Worm (Caenorhabditis elegans): ENCODE data around the gene F40H3.2.
A peak's percentile ranks its signal among the peaks of the same experiment; 100 is the strongest.

F40H3.2 gene

ce11 chrII:6165152-6165551 lies 8.3 kb upstream of the F40H3.2 start:
- TF ChIP-seq snpc-4 (tag; optimal IDR thresholded peaks at IDR 0.05) (no peak), mab-5 (tag; optimal IDR thresholded peaks at IDR 0.05) (no peak), lsy-2 (tag; optimal IDR thresholded peaks at IDR 0.05) (no peak), elt-1 (tag; optimal IDR thresholded peaks at IDR 0.05; ENCODE audit: borderline replicate concordance, insufficient read depth) (no peak), ceh-43 (GFP tag; optimal IDR thresholded peaks at IDR 0.05) (no peak), ces-1 (GFP tag; optimal IDR thresholded peaks at IDR 0.05) (peak; percentile 55), ceh-83 (GFP tag; optimal IDR thresholded peaks at IDR 0.05) (no peak)

ce11 chrII:6168714-6169113 lies 4.7 kb upstream of the F40H3.2 start:
- no peak for TF ChIP-seq ztf-11 (tag; optimal IDR thresholded peaks at IDR 0.05)

DNA sequence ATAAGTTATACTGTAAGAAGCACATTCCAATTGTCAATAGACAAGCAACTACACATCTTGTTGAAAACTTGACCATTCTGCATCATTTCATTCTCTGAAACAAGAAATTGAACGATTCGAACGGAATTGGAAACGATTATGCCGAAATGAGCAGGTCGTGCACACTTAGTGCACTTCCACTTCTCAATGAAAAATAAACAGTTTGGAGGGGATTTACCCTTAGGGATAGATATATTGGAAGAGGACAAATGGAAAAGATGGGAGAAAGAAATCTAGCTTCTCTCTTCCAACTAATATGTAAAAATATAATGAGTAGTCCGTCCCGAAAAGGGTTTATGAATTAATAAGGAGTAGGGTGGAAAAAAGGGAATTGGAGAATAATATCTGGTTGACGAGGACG lies 4.3 kb upstream of the F40H3.2 start, which contains the start of gene hst-3.1:
Gene hst-3.1 (minus strand): TSS at position 101 of the 400 bp plus-strand sequence.
- no peak for TF ChIP-seq blmp-1 (tag; optimal IDR thresholded peaks at IDR 0.05)
- no peak for TF ChIP-seq zip-8 (tag; optimal IDR thresholded peaks at IDR 0.05)

DNA sequence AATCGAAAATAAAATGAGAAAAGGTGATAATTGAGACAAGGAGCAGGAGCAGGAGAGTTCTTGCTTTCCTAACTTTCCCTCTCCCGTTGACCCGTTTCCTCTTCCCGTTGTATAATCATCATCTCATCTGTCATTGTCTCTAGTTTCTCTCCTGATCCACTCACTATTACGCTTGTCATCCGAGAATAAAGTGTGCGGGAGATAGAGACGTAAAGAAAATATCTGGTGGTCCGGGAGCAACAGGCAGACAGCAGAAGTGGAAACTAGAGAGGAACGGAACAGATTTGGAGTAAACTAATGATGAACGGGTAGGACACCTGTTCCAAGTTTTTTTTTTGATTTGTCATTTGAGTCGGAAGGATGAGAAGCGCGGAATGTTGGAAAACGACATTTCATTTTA lies 3.2 kb upstream of the F40H3.2 start:
- TF ChIP-seq snpc-4 (tag; optimal IDR thresholded peaks at IDR 0.05) (no peak), ceh-43 (GFP tag; optimal IDR thresholded peaks at IDR 0.05) (no peak), blmp-1 (tag; optimal IDR thresholded peaks at IDR 0.05) (no peak), unc-120 (tag; optimal IDR thresholded peaks at IDR 0.05; ENCODE audit: poor library complexity, severe bottlenecking) (peak; percentile 86), lin-13 (tag; optimal IDR thresholded peaks at IDR 0.05) (no peak), ceh-39 (tag; optimal IDR thresholded peaks at IDR 0.05) (no peak), hlh-1 (tag; optimal IDR thresholded peaks at IDR 0.05) (peak; percentile 95), unc-62 (GFP tag; optimal IDR thresholded peaks at IDR 0.05) (peak; percentile 92), mab-5 (tag; optimal IDR thresholded peaks at IDR 0.05) (no peak), lin-32 (GFP tag; optimal IDR thresholded peaks at IDR 0.05) (no peak), nhr-12 (tag; optimal IDR thresholded peaks at IDR 0.05) (no peak), pha-4 (tag; optimal IDR thresholded peaks at IDR 0.05) (no peak), unc-39 (tag; optimal IDR thresholded peaks at IDR 0.05) (no peak), ztf-11 (tag; optimal IDR thresholded peaks at IDR 0.05) (no peak), lsy-2 (tag; optimal IDR thresholded peaks at IDR 0.05) (no peak), nhr-76 (tag; optimal IDR thresholded peaks at IDR 0.05) (no peak), mls-2 (tag; optimal IDR thresholded peaks at IDR 0.05) (no peak), ces-1 (GFP tag; optimal IDR thresholded peaks at IDR 0.05) (no peak), nhr-237 (tag; optimal IDR thresholded peaks at IDR 0.05) (no peak), elt-3 (tag; optimal IDR thresholded peaks at IDR 0.05) (no peak), nhr-28 (tag; optimal IDR thresholded peaks at IDR 0.05) (no peak), nhr-2 (tag; optimal IDR thresholded peaks at IDR 0.05) (no peak), elt-1 (tag; optimal IDR thresholded peaks at IDR 0.05; ENCODE audit: borderline replicate concordance, insufficient read depth) (no peak), drap-1 (GFP tag; optimal IDR thresholded peaks at IDR 0.05) (no peak), bed-3 (GFP tag; optimal IDR thresholded peaks at IDR 0.05) (no peak)

- TF ChIP-seq elt-1 (tag; optimal IDR thresholded peaks at IDR 0.05; ENCODE audit: borderline replicate concordance, insufficient read depth) (no peak), blmp-1 (tag; optimal IDR thresholded peaks at IDR 0.05) (peak; percentile 72), nhr-12 (tag; optimal IDR thresholded peaks at IDR 0.05) (no peak)
Observed at ce11 chrII:6171228-6171627, 2.2 kb upstream of the F40H3.2 start, which contains the start of gene F40H3.3. TSS of gene F40H3.3 (plus strand) at chrII:6171507.

- TF ChIP-seq drap-1 (GFP tag; optimal IDR thresholded peaks at IDR 0.05) (no peak), ces-1 (GFP tag; optimal IDR thresholded peaks at IDR 0.05) (no peak), ceh-83 (GFP tag; optimal IDR thresholded peaks at IDR 0.05) (no peak), blmp-1 (tag; optimal IDR thresholded peaks at IDR 0.05) (no peak), elt-1 (tag; optimal IDR thresholded peaks at IDR 0.05; ENCODE audit: borderline replicate concordance, insufficient read depth) (no peak), ceh-39 (tag; optimal IDR thresholded peaks at IDR 0.05) (no peak), ztf-11 (tag; optimal IDR thresholded peaks at IDR 0.05) (no peak), nhr-12 (tag; optimal IDR thresholded peaks at IDR 0.05) (no peak), unc-39 (tag; optimal IDR thresholded peaks at IDR 0.05) (no peak), sptf-1 (tag; optimal IDR thresholded peaks at IDR 0.05) (no peak), ceh-43 (GFP tag; optimal IDR thresholded peaks at IDR 0.05) (no peak), mls-2 (tag; optimal IDR thresholded peaks at IDR 0.05) (no peak)
Observed at ce11 chrII:6175027-6175426, 1.6 kb downstream of the F40H3.2 start.
